Worm (Caenorhabditis elegans) whole organism, young adult: ENCODE results near the gene sri-62.

Source experiments
- B0019.2 ChIP-seq: fragments of 200-800 bp; sonication (Bioruptor generic); conservative IDR thresholded peaks from 2 replicates; pipeline ENCODE4 v1.3.6; 2022; ENCODE audit warnings: missing genetic modification reagents, missing genetic modification characterization, missing compliant biosample characterization
- B0261.1 ChIP-seq: sonication (generic microtip); optimal IDR thresholded peaks from 2 replicates; lab custom pipeline; 2016; ENCODE audit warnings: mild to moderate bottlenecking, missing genetic modification characterization, moderate library complexity, missing compliant biosample characterization
- F37B4.10 ChIP-seq: fragments of 200-800 bp; sonication (Bioruptor generic); IDR thresholded peaks from 2 replicates; pipeline ENCODE4 v1.3.6; 2022; ENCODE audit warnings: missing genetic modification characterization, missing compliant biosample characterization
- F49E8.2 ChIP-seq: sonication (generic microtip); optimal IDR thresholded peaks from 3 replicates; lab custom pipeline; 2017; ENCODE audit warnings: missing genetic modification characterization, mild to moderate bottlenecking, missing compliant biosample characterization, antibody characterized with exemption, moderate library complexity; ENCODE audit not compliant: insufficient read depth
- T26A5.8 ChIP-seq: sonication (generic microtip); optimal IDR thresholded peaks from 2 replicates; lab custom pipeline; 2016; ENCODE audit warnings: missing genetic modification characterization, missing compliant biosample characterization
- Y67H2A.10 ChIP-seq: fragments of 200-800 bp; sonication (Bioruptor generic); conservative IDR thresholded peaks from 2 replicates; pipeline ENCODE4 v1.3.6; 2022; ENCODE audit warnings: missing genetic modification reagents, missing genetic modification characterization, missing compliant biosample characterization
- akir-1 ChIP-seq: fragments of 200-800 bp; sonication (Bioruptor generic); optimal IDR thresholded peaks from 2 replicates; lab custom pipeline; 2018; ENCODE audit warnings: mild to moderate bottlenecking, missing genetic modification characterization, moderate library complexity, missing compliant biosample characterization
- atf-7 ChIP-seq: sonication (generic microtip); optimal IDR thresholded peaks from 2 replicates; lab custom pipeline; 2017; ENCODE audit warnings: mild to moderate bottlenecking, missing genetic modification characterization, missing compliant biosample characterization
- athp-1 ChIP-seq: sonication (generic microtip); optimal IDR thresholded peaks from 2 replicates; lab custom pipeline; 2017; ENCODE audit warnings: mild to moderate bottlenecking, missing genetic modification characterization, missing compliant biosample characterization
- attf-3 ChIP-seq: fragments of 200-800 bp; sonication (Bioruptor generic); conservative IDR thresholded peaks from 2 replicates; pipeline ENCODE4 v1.3.6; 2022; ENCODE audit warnings: missing genetic modification reagents, missing genetic modification characterization, missing compliant biosample characterization
- attf-6 ChIP-seq: fragments of 200-800 bp; sonication (Bioruptor generic); IDR thresholded peaks from 2 replicates; pipeline ENCODE4 v1.3.6; 2022; ENCODE audit warnings: missing genetic modification reagents, missing genetic modification characterization, missing compliant biosample characterization
- cebp-1 ChIP-seq, 2 experiments: fragments of 200-800 bp in 1 of 2; sonication (Bioruptor generic) in 1 of 2; sonication (generic microtip) in 1 of 2; IDR thresholded peaks in 1 of 2; optimal IDR thresholded peaks in 1 of 2; 2 replicates each; pipeline versions ENCODE4 v1.3.6 to Lab custom; 2017 to 2022; ENCODE audit warnings: missing compliant biosample characterization in 2 of 2, missing genetic modification characterization in 2 of 2, mild to moderate bottlenecking in 1 of 2, missing genetic modification reagents in 1 of 2, moderate library complexity in 1 of 2
- cebp-2 ChIP-seq: fragments of 200-800 bp; sonication (Bioruptor generic); IDR thresholded peaks from 2 replicates; pipeline ENCODE4 v1.3.6; 2022; ENCODE audit warnings: missing genetic modification characterization, missing compliant biosample characterization
- ceh-40 ChIP-seq: fragments of 200-800 bp; sonication (Bioruptor generic); IDR thresholded peaks from 2 replicates; pipeline ENCODE4 v1.3.6; 2022; ENCODE audit warnings: missing genetic modification characterization, missing compliant biosample characterization
- chd-7 ChIP-seq: sonication (generic microtip); optimal IDR thresholded peaks from 2 replicates; lab custom pipeline; 2016; ENCODE audit warnings: mild to moderate bottlenecking, missing genetic modification characterization, moderate library complexity, missing compliant biosample characterization
- die-1 ChIP-seq: sonication (generic microtip); optimal IDR thresholded peaks from 2 replicates; lab custom pipeline; 2016; ENCODE audit warnings: missing genotype, mild to moderate bottlenecking, missing genetic modification characterization, missing compliant biosample characterization
- egl-44 ChIP-seq: fragments of 200-800 bp; sonication (Bioruptor generic); IDR thresholded peaks from 2 replicates; pipeline ENCODE4 v1.3.6; 2022; ENCODE audit warnings: missing genetic modification reagents, missing genetic modification characterization, missing compliant biosample characterization
- ekl-4 ChIP-seq: fragments of 200-800 bp; sonication (Bioruptor generic); IDR thresholded peaks from 2 replicates; pipeline ENCODE4 v1.3.6; 2022; ENCODE audit warnings: missing genetic modification reagents, missing genetic modification characterization, missing compliant biosample characterization
- him-1 ChIP-seq: sonication (generic microtip); optimal IDR thresholded peaks from 2 replicates; lab custom pipeline; 2016; ENCODE audit warnings: missing genotype, missing genetic modification reagents, missing genetic modification characterization, missing compliant biosample characterization
- hlh-12 ChIP-seq: sonication (generic microtip); optimal IDR thresholded peaks from 2 replicates; lab custom pipeline; 2016; ENCODE audit warnings: missing genetic modification characterization, missing compliant biosample characterization
- hmg-1.2 ChIP-seq: fragments of 200-800 bp; sonication (Bioruptor generic); IDR thresholded peaks from 2 replicates; pipeline ENCODE4 v1.3.6; 2022; ENCODE audit warnings: missing genetic modification reagents, missing genetic modification characterization, missing compliant biosample characterization
- hrde-1 ChIP-seq: sonication (generic microtip); optimal IDR thresholded peaks from 2 replicates; lab custom pipeline; 2016; ENCODE audit warnings: missing genetic modification characterization, mild to moderate bottlenecking, missing compliant biosample characterization, moderate library complexity, missing genotype, missing genetic modification reagents, borderline replicate concordance
- let-526 ChIP-seq: fragments of 200-800 bp; sonication (Bioruptor generic); IDR thresholded peaks from 2 replicates; pipeline ENCODE4 v1.3.6; 2022; ENCODE audit warnings: missing genetic modification reagents, missing genetic modification characterization, missing compliant biosample characterization
- let-607 ChIP-seq, 2 experiments: fragments of 200-800 bp in 1 of 2; sonication (Bioruptor generic) in 1 of 2; sonication (generic microtip) in 1 of 2; optimal IDR thresholded peaks; 2 replicates each; lab custom pipeline; 2016 to 2018; ENCODE audit warnings: mild to moderate bottlenecking in 2 of 2, missing compliant biosample characterization in 2 of 2, missing genetic modification characterization in 2 of 2, moderate library complexity in 2 of 2, missing genotype in 1 of 2
- lin-26 ChIP-seq: fragments of 200-800 bp; sonication (Bioruptor generic); IDR thresholded peaks from 2 replicates; pipeline ENCODE4 v1.3.6; 2022; ENCODE audit warnings: missing genetic modification reagents, missing genetic modification characterization, missing compliant biosample characterization
- lir-1 ChIP-seq: fragments of 200-800 bp; sonication (Bioruptor generic); conservative IDR thresholded peaks from 2 replicates; pipeline ENCODE4 v1.3.6; 2022; ENCODE audit warnings: missing genetic modification reagents, missing genetic modification characterization, missing compliant biosample characterization
- madf-3 ChIP-seq: fragments of 200-800 bp; sonication (Bioruptor generic); IDR thresholded peaks from 2 replicates; pipeline ENCODE4 v1.3.6; 2022; ENCODE audit warnings: missing genetic modification reagents, missing genetic modification characterization, missing compliant biosample characterization
- madf-6 ChIP-seq: fragments of 200-800 bp; sonication (Bioruptor generic); IDR thresholded peaks from 2 replicates; pipeline ENCODE4 v1.3.6; 2022; ENCODE audit warnings: missing genetic modification reagents, missing genetic modification characterization, missing compliant biosample characterization
- mes-4 ChIP-seq: sonication (generic microtip); optimal IDR thresholded peaks from 2 replicates; lab custom pipeline; 2016; ENCODE audit warnings: missing genotype, missing genetic modification characterization, missing compliant biosample characterization
- nfya-2 ChIP-seq: fragments of 200-800 bp; sonication (Bioruptor generic); IDR thresholded peaks from 2 replicates; pipeline ENCODE4 v1.3.6; 2022; ENCODE audit warnings: missing genetic modification reagents, missing genetic modification characterization, missing compliant biosample characterization
- nhr-120 ChIP-seq: fragments of 200-800 bp; sonication (Bioruptor generic); IDR thresholded peaks from 2 replicates; pipeline ENCODE4 v1.3.6; 2022; ENCODE audit warnings: missing genetic modification characterization, missing compliant biosample characterization
- nhr-80 ChIP-seq: sonication (generic microtip); optimal IDR thresholded peaks from 2 replicates; lab custom pipeline; 2016; ENCODE audit warnings: missing genetic modification characterization, missing compliant biosample characterization
- nhr-90 ChIP-seq: sonication (generic microtip); optimal IDR thresholded peaks from 2 replicates; lab custom pipeline; 2016; ENCODE audit warnings: missing genotype, mild to moderate bottlenecking, missing genetic modification characterization, missing compliant biosample characterization
- pha-4 ChIP-seq: fragments of 150-350 bp; sonication (generic microtip); optimal IDR thresholded peaks from 2 replicates; lab custom pipeline; 2014; ENCODE audit warnings: missing biosample characterization, missing genetic modification reagents, missing genetic modification characterization
- rec-8 ChIP-seq, 2 experiments: sonication (generic microtip); optimal IDR thresholded peaks; 2 replicates each; lab custom pipeline; 2016; ENCODE audit warnings: mild to moderate bottlenecking in 2 of 2, missing genetic modification characterization in 2 of 2, missing genetic modification reagents in 2 of 2, missing genotype in 2 of 2, missing biosample characterization in 1 of 2, missing compliant biosample characterization in 1 of 2, moderate library complexity in 1 of 2
- snpc-1.1 ChIP-seq: sonication (generic microtip); optimal IDR thresholded peaks from 2 replicates; lab custom pipeline; 2017; ENCODE audit warnings: missing genetic modification characterization, mild to moderate bottlenecking, missing compliant biosample characterization, antibody characterized with exemption, moderate library complexity, missing genotype, missing genetic modification reagents; ENCODE audit not compliant: insufficient read depth
- somi-1 ChIP-seq: fragments of 200-800 bp; sonication (Bioruptor generic); optimal IDR thresholded peaks from 2 replicates; lab custom pipeline; 2018; ENCODE audit warnings: mild to moderate bottlenecking, missing genetic modification characterization, missing compliant biosample characterization
- tbp1 ChIP-seq: fragments of 200-800 bp; sonication (Bioruptor generic); optimal IDR thresholded peaks from 2 replicates; lab custom pipeline; 2018; ENCODE audit warnings: mild to moderate bottlenecking, missing genetic modification characterization, missing compliant biosample characterization
- tbx-9 ChIP-seq: sonication (generic microtip); optimal IDR thresholded peaks from 2 replicates; lab custom pipeline; 2016; ENCODE audit warnings: borderline replicate concordance, missing genetic modification characterization, inconsistent platforms, missing compliant biosample characterization
- unc-62 ChIP-seq: fragments of 150-350 bp; optimal IDR thresholded peaks from 2 replicates; lab custom pipeline; 2014; ENCODE audit warnings: missing biosample characterization, missing genetic modification reagents, missing genetic modification characterization
- zfh-2 ChIP-seq: fragments of 200-800 bp; sonication (Bioruptor generic); conservative IDR thresholded peaks from 2 replicates; pipeline ENCODE4 v1.3.6; 2022; ENCODE audit warnings: missing genetic modification reagents, missing genetic modification characterization, missing compliant biosample characterization
- zim-3 ChIP-seq: sonication (generic microtip); optimal IDR thresholded peaks from 2 replicates; lab custom pipeline; 2017; ENCODE audit warnings: mild to moderate bottlenecking, missing genetic modification characterization, moderate library complexity, missing compliant biosample characterization
- ztf-22 ChIP-seq: fragments of 200-800 bp; sonication (Bioruptor generic); optimal IDR thresholded peaks from 2 replicates; lab custom pipeline; 2018; ENCODE audit warnings: mild to moderate bottlenecking, missing genetic modification characterization, moderate library complexity, missing compliant biosample characterization
- ztf-26 ChIP-seq: sonication (generic microtip); optimal IDR thresholded peaks from 2 replicates; lab custom pipeline; 2017; ENCODE audit warnings: missing genetic modification characterization, missing compliant biosample characterization

sri-62 gene

DNA sequence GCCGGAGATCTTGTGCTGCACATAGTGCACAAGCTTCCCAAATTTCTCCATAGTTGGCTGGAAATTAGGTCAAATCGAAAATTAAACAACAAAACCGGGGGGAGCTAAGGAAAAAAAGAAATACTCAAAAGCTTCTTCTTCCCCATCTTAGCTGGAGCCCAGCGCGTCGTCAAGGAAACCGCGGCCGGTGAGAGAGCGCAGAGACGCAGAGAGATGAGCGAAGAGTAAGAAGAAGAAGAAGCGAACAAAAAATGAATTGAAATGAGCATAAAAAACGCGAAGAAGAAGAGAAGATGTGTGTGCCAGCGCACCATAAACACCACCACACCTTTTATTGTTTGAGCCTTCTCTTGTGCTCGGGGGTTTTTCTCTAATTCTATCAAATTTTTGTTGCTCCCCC, 36.9 kb upstream of the sri-62 start, which contains the start of gene wdr-31:
wdr-31 (minus strand) TSS at position 101 of the 400 bp plus-strand sequence.
- TF ChIP-seq atf-7 (tag; lab: Kevin White, UChicago) (no peak), Y67H2A.10 (GFP tag; lab: Robert Waterston, UW) (no peak), nhr-120 (GFP tag; lab: Robert Waterston, UW) (no peak), chd-7 (tag; lab: Kevin White, UChicago) (no peak), die-1 (tag; lab: Kevin White, UChicago) (no peak), ztf-22 (no peak), F49E8.2 (tag; lab: Kevin White, UChicago) (no peak), tbp1 (GFP tag; lab: Kevin White, UChicago) (no peak), lin-26 (no peak), athp-1 (tag; lab: Kevin White, UChicago) (no peak), madf-6 (GFP tag; lab: Robert Waterston, UW) (no peak), let-526 (GFP tag; lab: Robert Waterston, UW) (no peak), akir-1 (no peak), hrde-1 (no peak)

DNA sequence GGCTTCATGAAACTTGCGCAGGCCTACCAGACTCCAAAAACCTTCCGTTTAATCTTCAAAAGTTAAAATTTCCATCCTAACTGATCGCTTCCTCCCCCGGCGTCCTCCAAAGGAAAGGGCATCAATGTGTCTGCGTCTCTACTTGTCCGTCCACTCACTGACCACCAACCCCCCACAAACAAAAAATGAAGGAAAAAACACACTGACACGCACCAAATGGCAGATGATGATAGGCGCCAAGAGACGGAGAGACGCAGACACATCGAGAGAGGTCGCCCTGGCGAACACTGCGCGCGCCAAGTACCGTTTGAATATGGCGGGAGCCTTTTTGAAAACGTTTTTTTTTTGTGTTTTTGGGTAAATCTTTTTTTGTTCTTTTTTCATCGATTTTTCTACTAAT, 36.5 kb upstream of the sri-62 start:
- TF ChIP-seq cebp-2, result 0 out of 2 replicates have a peak, but pooled peaks have one; percentile 12
- 0 out of 2 replicates have a peak, but pooled peaks have one; percentile 23 for TF ChIP-seq madf-3 (GFP tag; lab: Robert Waterston, UW)
- TF ChIP-seq B0019.2, result no peak
- no peak for TF ChIP-seq die-1 (tag; lab: Kevin White, UChicago)
- TF ChIP-seq hmg-1.2 (GFP tag; lab: Robert Waterston, UW), result peak; percentile 61; the same call in 1 of the 2 replicates
- TF ChIP-seq zfh-2 (GFP tag; lab: Robert Waterston, UW), result peak; percentile 39; the same call in 1 of the 2 replicates
- no peak for TF ChIP-seq cebp-1 (GFP tag; IDR thresholded peaks at IDR 0.05; lab: Robert Waterston, UW)
- TF ChIP-seq cebp-1 (tag; optimal IDR thresholded peaks at IDR 0.05; lab: Kevin White, UChicago), result peak; percentile 10

DNA sequence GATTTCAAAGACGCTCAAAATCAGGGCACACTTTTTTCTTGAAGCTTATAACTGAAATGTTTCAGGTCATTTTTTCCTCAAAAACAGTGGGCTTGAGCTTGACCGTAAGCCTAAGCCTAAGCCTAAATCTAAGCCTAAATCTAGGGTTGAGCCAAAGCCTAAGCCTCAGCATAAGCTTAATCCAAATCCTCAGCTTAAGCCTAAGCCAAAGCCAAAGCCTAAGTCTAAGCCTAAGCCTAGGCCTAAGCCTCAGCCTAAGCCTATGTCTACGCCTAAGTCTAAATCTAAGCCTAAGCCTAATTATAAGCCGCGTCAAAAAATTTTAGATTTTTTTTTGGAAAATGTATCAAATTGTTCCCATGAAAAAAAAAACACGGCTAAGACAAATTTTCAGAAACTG, 36.0 kb upstream of the sri-62 start:
- TF ChIP-seq hlh-12 (tag; lab: Kevin White, UChicago) (no peak), unc-62 (GFP tag; lab: Kevin White, UChicago) (no peak), zim-3 (tag; lab: Kevin White, UChicago) (no peak), tbx-9 (tag; lab: Kevin White, UChicago) (no peak), lir-1 (GFP tag; lab: Robert Waterston, UW) (no peak), T26A5.8 (tag; lab: Kevin White, UChicago) (no peak), egl-44 (GFP tag; lab: Robert Waterston, UW) (no peak), B0261.1 (tag; lab: Kevin White, UChicago) (no peak), attf-6 (GFP tag; lab: Robert Waterston, UW) (no peak), snpc-1.1 (no peak), ekl-4 (GFP tag; lab: Robert Waterston, UW) (no peak)

DNA sequence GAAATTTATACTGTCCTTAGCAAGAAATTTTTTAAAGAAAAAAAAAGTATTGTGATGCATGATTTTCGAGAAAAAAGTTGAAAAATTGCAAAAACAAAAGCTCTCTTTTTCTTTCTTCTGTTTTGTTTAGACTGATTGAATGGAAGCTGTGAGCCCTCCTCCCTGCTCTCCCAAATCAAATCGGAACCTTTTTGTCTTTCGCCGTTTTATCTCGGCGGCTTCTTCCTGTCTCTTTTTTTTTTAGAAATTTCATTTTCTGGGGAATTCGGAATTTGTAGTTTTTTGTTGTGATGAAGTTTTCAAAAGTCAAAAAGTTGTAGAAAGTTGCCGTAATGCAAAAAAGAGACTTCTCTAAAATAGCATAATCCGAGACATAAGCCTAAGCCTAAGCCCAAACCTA, 32.4 kb upstream of the sri-62 start:
- TF ChIP-seq nhr-80 (tag; lab: Kevin White, UChicago) (no peak), F37B4.10 (GFP tag; lab: Robert Waterston, UW) (no peak), ztf-26 (no peak), him-1 (tag; lab: Kevin White, UChicago) (no peak), nfya-2 (GFP tag; lab: Robert Waterston, UW) (no peak), somi-1 (GFP tag; lab: Kevin White, UChicago) (no peak), chd-7 (tag; lab: Kevin White, UChicago) (no peak), let-607 (tag; optimal IDR thresholded peaks at IDR 0.05; lab: Kevin White, UChicago) (no peak), rec-8 (tag; optimal IDR thresholded peaks at IDR 0.05; lab: Kevin White, UChicago) (no peak), pha-4 (tag; lab: Kevin White, UChicago) (no peak), nhr-90 (tag; lab: Kevin White, UChicago) (no peak), attf-3 (no peak), tbx-9 (tag; lab: Kevin White, UChicago) (no peak), mes-4 (tag; lab: Kevin White, UChicago) (no peak), ceh-40 (no peak)
